Worm (Caenorhabditis elegans) whole organism, L3 larva: ENCODE results near the gene E02H9.3.

ENCODE experiments used
- ceh-9 ChIP-seq: sonication (generic microtip); optimal IDR thresholded peaks from 2 replicates; lab custom pipeline; 2018; ENCODE audit warnings: missing biosample characterization, missing genetic modification characterization
- daf-12 ChIP-seq: fragments of 150-350 bp; optimal IDR thresholded peaks from 2 replicates; lab custom pipeline; 2014; ENCODE audit warnings: missing biosample characterization, missing genetic modification reagents, missing genetic modification characterization
- elt-1 ChIP-seq: fragments of 150-350 bp; optimal IDR thresholded peaks from 2 replicates; lab custom pipeline; 2014; ENCODE audit warnings: missing biosample characterization, missing genetic modification characterization
- elt-2 ChIP-seq: sonication (generic microtip); optimal IDR thresholded peaks from 2 replicates; lab custom pipeline; 2016; ENCODE audit warnings: missing genetic modification reagents, mild to moderate bottlenecking, missing genetic modification characterization, missing compliant biosample characterization
- elt-3 ChIP-seq, 3 experiments: fragments of 150-350 bp in 1 of 3; sonication (generic microtip) in 2 of 3; optimal IDR thresholded peaks; 2 replicates in 2 of 3; 4 replicates in 1 of 3; lab custom pipeline; 2014 to 2017; ENCODE audit warnings: missing biosample characterization in 3 of 3, missing genetic modification characterization in 3 of 3
- fos-1 ChIP-seq: fragments of 150-350 bp; optimal IDR thresholded peaks from 2 replicates; lab custom pipeline; 2014; ENCODE audit warnings: missing biosample characterization, missing genetic modification characterization
- jun-1 ChIP-seq: fragments of 150-350 bp; optimal IDR thresholded peaks from 2 replicates; lab custom pipeline; 2014; ENCODE audit warnings: missing biosample characterization, missing genetic modification reagents, missing genetic modification characterization
- mdl-1 ChIP-seq: fragments of 150-350 bp; optimal IDR thresholded peaks from 2 replicates; lab custom pipeline; 2014; ENCODE audit warnings: missing biosample characterization, missing genetic modification characterization
- nfya-1 ChIP-seq: sonication (generic microtip); optimal IDR thresholded peaks from 2 replicates; lab custom pipeline; 2017; ENCODE audit warnings: missing genetic modification characterization, mild to moderate bottlenecking, missing compliant biosample characterization, antibody characterized with exemption, moderate library complexity; ENCODE audit not compliant: insufficient read depth
- nhr-237 ChIP-seq: fragments of 150-350 bp; optimal IDR thresholded peaks from 2 replicates; lab custom pipeline; 2014; ENCODE audit warnings: missing biosample characterization, missing genetic modification characterization
- nhr-76 ChIP-seq: fragments of 150-350 bp; sonication (generic microtip); optimal IDR thresholded peaks from 5 replicates; lab custom pipeline; 2014; ENCODE audit warnings: missing biosample characterization, missing genetic modification characterization
- pha-4 ChIP-seq: fragments of 150-350 bp; optimal IDR thresholded peaks from 2 replicates; lab custom pipeline; 2014; ENCODE audit warnings: missing biosample characterization, missing genetic modification reagents, missing genetic modification characterization
- pqm-1 ChIP-seq: fragments of 150-350 bp; optimal IDR thresholded peaks from 2 replicates; lab custom pipeline; 2017; ENCODE audit warnings: missing biosample characterization, missing genetic modification characterization, inconsistent platforms
- skn-1 ChIP-seq: fragments of 150-350 bp; optimal IDR thresholded peaks from 2 replicates; lab custom pipeline; 2014; ENCODE audit warnings: missing biosample characterization, missing genetic modification characterization
- ztf-4 ChIP-seq: fragments of 150-350 bp; optimal IDR thresholded peaks from 2 replicates; lab custom pipeline; 2014; ENCODE audit warnings: missing biosample characterization, missing genetic modification characterization

The E02H9.3 gene

ce11 chrIII:2506463-2506862, 47.6 kb downstream of the E02H9.3 start:
- TF ChIP-seq elt-3 (tag; optimal IDR thresholded peaks at IDR 0.05; lab: Kevin White, UChicago) (no peak), nfya-1 (peak; percentile 62), fos-1 (tag; lab: Kevin White, UChicago) (no peak), daf-12 (tag; lab: Kevin White, UChicago) (no peak), nhr-76 (tag; lab: Kevin White, UChicago) (no peak), nhr-237 (tag; lab: Kevin White, UChicago) (no peak)
- TF ChIP-seq, all 47 proteins: peak for 1

ce11 chrIII:2507938-2508337, 49.1 kb downstream of the E02H9.3 start, which contains the start of gene Y54F10AM.8:
TSS of gene Y54F10AM.8 (minus strand) at chrIII:2507972.
- TF ChIP-seq mdl-1 (tag; lab: Kevin White, UChicago) (no peak), fos-1 (tag; lab: Kevin White, UChicago) (no peak), jun-1 (tag; lab: Kevin White, UChicago) (peak; percentile 49), elt-2 (tag; lab: Kevin White, UChicago) (peak; percentile 98), pqm-1 (tag; lab: Kevin White, UChicago) (peak; percentile 86), skn-1 (tag; lab: Kevin White, UChicago) (peak; percentile 48), pha-4 (tag; lab: Kevin White, UChicago) (peak; percentile 33)

- TF ChIP-seq ztf-4 (tag; lab: Kevin White, UChicago) = no peak
- TF ChIP-seq elt-3 (tag; optimal IDR thresholded peaks at IDR 0.05; lab: Kevin White, UChicago) = no peak
- TF ChIP-seq fos-1 (tag; lab: Kevin White, UChicago) = no peak
- TF ChIP-seq elt-1 (tag; lab: Kevin White, UChicago) = no peak
- TF ChIP-seq ceh-9 = no peak
Observed at ce11 chrIII:2508518-2508917, 49.7 kb downstream of the E02H9.3 start, which contains the start of gene Y54F10AM.6. TSS of gene Y54F10AM.6 (plus strand) at chrIII:2508818.
